Fruit fly (Drosophila melanogaster): ENCODE results near the gene Cftr.

The Cftr gene

dm6 chr3R:24543033-24543675 is 560 bp downstream of the Cftr start (continued):
- TF ChIP-seq CG6854 (GFP tag; optimal IDR thresholded peaks at IDR 0.05) (peak; percentile 78), tap (tag; optimal IDR thresholded peaks at IDR 0.05) (peak; percentile 96), zfh1 (GFP tag; IDR thresholded peaks at IDR 0.05) (peak; percentile 93), Camta (GFP tag; optimal IDR thresholded peaks at IDR 0.05) (peak; percentile 89), tup (GFP tag; optimal IDR thresholded peaks at IDR 0.05) (peak; percentile 85), Oli (tag; optimal IDR thresholded peaks at IDR 0.05) (peak; percentile 95), CG12299 (tag; optimal IDR thresholded peaks at IDR 0.05) (peak; percentile 89), crp (GFP tag; optimal IDR thresholded peaks at IDR 0.05) (peak in 1 of 2 experiments; percentile 48), trh (GFP tag; optimal IDR thresholded peaks at IDR 0.05) (peak; percentile 79), Optix (GFP tag; IDR thresholded peaks at IDR 0.05) (peak; percentile 84), CrebB (tag; optimal IDR thresholded peaks at IDR 0.05) (peak; percentile 94), eve (GFP tag; optimal IDR thresholded peaks at IDR 0.05) (no peak), CG2129 (GFP tag; IDR thresholded peaks at IDR 0.05; ENCODE audit: partially characterized antibody) (no peak), phol (tag; optimal IDR thresholded peaks at IDR 0.05) (peak; percentile 82), Hey (tag; optimal IDR thresholded peaks at IDR 0.05) (peak; percentile 84), CTCF (GFP tag; optimal IDR thresholded peaks at IDR 0.05) (peak; percentile 30), Rfx (GFP tag; IDR thresholded peaks at IDR 0.05) (peak; percentile 98), bbx (GFP tag; IDR thresholded peaks at IDR 0.05; ENCODE audit: partially characterized antibody) (no peak), CG14667 (GFP tag; IDR thresholded peaks at IDR 0.05) (peak; percentile 91), mld (GFP tag; IDR thresholded peaks at IDR 0.05; ENCODE audit: partially characterized antibody) (no peak; the same call in 2 of the 3 replicates), chm (GFP tag; IDR thresholded peaks at IDR 0.05) (peak; percentile 93; the same call in 1 of the 2 replicates), CG4424 (GFP tag; optimal IDR thresholded peaks at IDR 0.05) (peak; percentile 71), bowl (GFP tag; IDR thresholded peaks at IDR 0.05) (peak; percentile 95), CG11085 (GFP tag; IDR thresholded peaks at IDR 0.05) (peak; percentile 93), btn (GFP tag; optimal IDR thresholded peaks at IDR 0.05) (peak; percentile 21), CG12155 (GFP tag; optimal IDR thresholded peaks at IDR 0.05) (peak; percentile 92), CG12769 (tag; optimal IDR thresholded peaks at IDR 0.05) (peak; percentile 98), Atf6 (GFP tag; IDR thresholded peaks at IDR 0.05) (peak; percentile 98), disco-r (GFP tag; optimal IDR thresholded peaks at IDR 0.05) (peak; percentile 67), tll (GFP tag; optimal IDR thresholded peaks at IDR 0.05) (no peak), gt (GFP tag; IDR thresholded peaks at IDR 0.05) (peak; percentile 72), CG17359 (tag; optimal IDR thresholded peaks at IDR 0.05) (peak; percentile 85), CG11398 (GFP tag; optimal IDR thresholded peaks at IDR 0.05) (peak; percentile 75), row (GFP tag; IDR thresholded peaks at IDR 0.05) (peak; percentile 98), crc (GFP tag; optimal IDR thresholded peaks at IDR 0.05) (peak; percentile 81), TFAM (GFP tag; optimal IDR thresholded peaks at IDR 0.05) (no peak), trem (tag; optimal IDR thresholded peaks at IDR 0.05) (peak; percentile 19), tgo (GFP tag; IDR thresholded peaks at IDR 0.05) (peak; percentile 95), Hr78 (GFP tag; optimal IDR thresholded peaks at IDR 0.05) (peak in 1 of 2 experiments; percentile 70), da (GFP tag; optimal IDR thresholded peaks at IDR 0.05) (peak; percentile 78), Tbp (GFP tag; optimal IDR thresholded peaks at IDR 0.05) (no peak), Hand (GFP tag; optimal IDR thresholded peaks at IDR 0.05) (peak; percentile 92), fru (optimal IDR thresholded peaks at IDR 0.05) (no peak), CG13296 (GFP tag; optimal IDR thresholded peaks at IDR 0.05) (peak; percentile 92), ems (GFP tag; optimal IDR thresholded peaks at IDR 0.05) (peak; percentile 91), bcd (GFP tag; optimal IDR thresholded peaks at IDR 0.05) (peak; percentile 92), CG17912 (GFP tag; optimal IDR thresholded peaks at IDR 0.05) (peak; percentile 91), bsh (GFP tag; optimal IDR thresholded peaks at IDR 0.05) (peak; percentile 58 to 89), Poxn (GFP tag; IDR thresholded peaks at IDR 0.05) (peak; percentile 73), MESR4 (GFP tag; optimal IDR thresholded peaks at IDR 0.05) (peak; percentile 32)
